Fruit fly (Drosophila melanogaster) whole organism, embryonic: ENCODE results near the gene Dscam3.

Experiments
- Adf1 ChIP-seq: fragments of 200-800 bp; sonication (Bioruptor generic); IDR thresholded peaks from 2 replicates; pipeline ENCODE4 v1.3.6; 2022; ENCODE audit warnings: missing biosample characterization, missing genetic modification characterization
- B-H1 ChIP-seq: fragments of 200-800 bp; sonication (Bioruptor generic); IDR thresholded peaks from 3 replicates; pipeline ENCODE4 v1.3.6; 2022; ENCODE audit warnings: missing biosample characterization, missing genetic modification characterization
- CG10147 ChIP-seq: fragments of 200-800 bp; sonication (Bioruptor generic); optimal IDR thresholded peaks from 2 replicates; lab custom pipeline; 2019; ENCODE audit warnings: missing biosample characterization, mild to moderate bottlenecking, missing genetic modification characterization, moderate library complexity
- CG10431 ChIP-seq: fragments of 200-800 bp; sonication (Bioruptor generic); optimal IDR thresholded peaks from 3 replicates; lab custom pipeline; 2018; ENCODE audit warnings: missing biosample characterization, mild to moderate bottlenecking, missing genetic modification characterization
- CG10543 ChIP-seq: fragments of 200-800 bp; sonication (Bioruptor generic); optimal IDR thresholded peaks from 3 replicates; lab custom pipeline; 2017; ENCODE audit warnings: missing biosample characterization, mild to moderate bottlenecking, missing genetic modification characterization, moderate library complexity
- CG10979 ChIP-seq: fragments of 200-800 bp; sonication (Bioruptor generic); optimal IDR thresholded peaks from 2 replicates; lab custom pipeline; 2018; ENCODE audit warnings: missing biosample characterization, mild to moderate bottlenecking, missing genetic modification characterization, moderate library complexity
- CG11504 ChIP-seq: fragments of 200-800 bp; sonication (Bioruptor generic); optimal IDR thresholded peaks from 3 replicates; lab custom pipeline; 2019; ENCODE audit warnings: missing biosample characterization, mild to moderate bottlenecking, missing genetic modification characterization, moderate library complexity
- CG11560 ChIP-seq: fragments of 200-800 bp; sonication (Bioruptor generic); IDR thresholded peaks from 3 replicates; pipeline ENCODE4 v1.3.6; 2022; ENCODE audit warnings: missing biosample characterization, missing genetic modification characterization
- CG14014 ChIP-seq: fragments of 200-800 bp; sonication (Bioruptor generic); IDR thresholded peaks from 2 replicates; pipeline ENCODE4 v1.3.6; 2022; ENCODE audit warnings: missing biosample characterization, missing genetic modification characterization
- CG14441 ChIP-seq: fragments of 200-800 bp; sonication (Bioruptor generic); IDR thresholded peaks from 2 replicates; pipeline ENCODE4 v1.3.6; 2022; ENCODE audit warnings: missing biosample characterization, missing genetic modification characterization
- CG16815 ChIP-seq: fragments of 200-800 bp; sonication (Bioruptor generic); optimal IDR thresholded peaks from 3 replicates; lab custom pipeline; 2017; ENCODE audit warnings: missing biosample characterization, mild to moderate bottlenecking, missing genetic modification characterization
- CG1832 ChIP-seq: fragments of 200-800 bp; sonication (Bioruptor generic); optimal IDR thresholded peaks from 2 replicates; lab custom pipeline; 2017; ENCODE audit warnings: missing biosample characterization, mild to moderate bottlenecking, missing genetic modification characterization, inconsistent platforms
- CG2889 ChIP-seq: fragments of 200-800 bp; sonication (Bioruptor generic); IDR thresholded peaks from 3 replicates; pipeline ENCODE4 v1.3.6; 2022; ENCODE audit warnings: missing biosample characterization, missing genetic modification characterization
- CG30020 ChIP-seq: fragments of 200-800 bp; optimal IDR thresholded peaks from 2 replicates; lab custom pipeline; 2019; ENCODE audit warnings: missing biosample characterization, mild to moderate bottlenecking, missing genetic modification characterization, moderate library complexity
- CG31224 ChIP-seq: fragments of 200-800 bp; sonication (Bioruptor generic); IDR thresholded peaks from 2 replicates; pipeline ENCODE4 v1.3.6; 2022; ENCODE audit warnings: missing biosample characterization, missing genetic modification characterization
- CG3726 ChIP-seq: fragments of 200-800 bp; sonication (Bioruptor generic); IDR thresholded peaks from 3 replicates; pipeline ENCODE4, ENCODE4 v1.3.6; 2022; ENCODE audit warnings: missing biosample characterization, missing genetic modification characterization
- CG3838 ChIP-seq: fragments of 200-800 bp; sonication (Bioruptor generic); optimal IDR thresholded peaks from 3 replicates; lab custom pipeline; 2016; ENCODE audit warnings: missing biosample characterization, missing genetic modification characterization
- CG4404 ChIP-seq: fragments of 200-800 bp; sonication (Bioruptor generic); IDR thresholded peaks from 2 replicates; pipeline ENCODE4 v1.3.6; 2022; ENCODE audit warnings: missing biosample characterization, missing genetic modification characterization
- CG4854 ChIP-seq: fragments of 200-800 bp; sonication (Bioruptor generic); optimal IDR thresholded peaks from 2 replicates; lab custom pipeline; 2016; ENCODE audit warnings: missing biosample characterization, missing genetic modification characterization, inconsistent platforms
- CG6272 ChIP-seq: fragments of 200-800 bp; sonication (Bioruptor generic); IDR thresholded peaks from 2 replicates; pipeline ENCODE4 v1.3.6; 2022; ENCODE audit warnings: missing biosample characterization, missing genetic modification characterization
- CG6765 ChIP-seq: fragments of 200-800 bp; sonication (Bioruptor generic); optimal IDR thresholded peaks from 3 replicates; lab custom pipeline; 2017; ENCODE audit warnings: missing biosample characterization, mild to moderate bottlenecking, missing genetic modification characterization
- CG7357 ChIP-seq: fragments of 200-800 bp; sonication (Bioruptor generic); IDR thresholded peaks from 3 replicates; pipeline ENCODE4 v1.3.6; 2022; ENCODE audit warnings: missing biosample characterization, missing genetic modification characterization
- CG9609 ChIP-seq: fragments of 200-800 bp; sonication (Bioruptor generic); optimal IDR thresholded peaks from 3 replicates; lab custom pipeline; 2016; ENCODE audit warnings: missing biosample characterization, missing genetic modification characterization
- CoRest ChIP-seq: fragments of 200-800 bp; sonication (Bioruptor generic); optimal IDR thresholded peaks from 3 replicates; lab custom pipeline; 2018; ENCODE audit warnings: missing biosample characterization, mild to moderate bottlenecking, missing genetic modification characterization, moderate library complexity
- Dfd ChIP-seq, 2 experiments: fragments of >200 bp; optimal IDR thresholded peaks; 2 replicates each; lab custom pipeline; 2017; ENCODE audit warnings: missing biosample characterization in 2 of 2, missing genetic modification characterization in 2 of 2
- Elba2 ChIP-seq: fragments of 200-800 bp; sonication (Bioruptor generic); optimal IDR thresholded peaks from 3 replicates; lab custom pipeline; 2016; ENCODE audit warnings: missing biosample characterization, missing genetic modification characterization
- Fer1 ChIP-seq: fragments of 200-800 bp; sonication (Bioruptor generic); optimal IDR thresholded peaks from 2 replicates; lab custom pipeline; 2017; ENCODE audit warnings: missing biosample characterization, mild to moderate bottlenecking, missing genetic modification characterization
- HmgZ ChIP-seq: fragments of 200-800 bp; sonication (Bioruptor generic); optimal IDR thresholded peaks from 2 replicates; lab custom pipeline; 2018; ENCODE audit warnings: missing biosample characterization, mild to moderate bottlenecking, missing genetic modification characterization
- Hr51 ChIP-seq, 2 experiments: fragments of 200-800 bp; sonication (Bioruptor generic); optimal IDR thresholded peaks; 2 replicates in 1 of 2; 3 replicates in 1 of 2; lab custom pipeline; 2016 to 2018; ENCODE audit warnings: missing biosample characterization in 2 of 2, missing genetic modification characterization in 2 of 2, mild to moderate bottlenecking in 1 of 2, moderate library complexity in 1 of 2
- Lpt ChIP-seq: fragments of >200 bp; optimal IDR thresholded peaks from 2 replicates; lab custom pipeline; 2018; ENCODE audit warnings: missing biosample characterization, missing genetic modification characterization
- Mrtf ChIP-seq: fragments of 200-800 bp; sonication (Bioruptor generic); IDR thresholded peaks from 3 replicates; pipeline ENCODE4 v1.3.6; 2022; ENCODE audit warnings: missing biosample characterization, missing genetic modification characterization
- NfI ChIP-seq: fragments of 200-800 bp; sonication (Bioruptor generic); optimal IDR thresholded peaks from 3 replicates; lab custom pipeline; 2018; ENCODE audit warnings: missing biosample characterization, mild to moderate bottlenecking, missing genetic modification characterization, moderate library complexity
- Rfx ChIP-seq: fragments of 200-800 bp; sonication (Bioruptor generic); IDR thresholded peaks from 2 replicates; pipeline ENCODE4 v1.3.6; 2022; ENCODE audit warnings: missing biosample characterization, missing genetic modification characterization
- Sry-β ChIP-seq: fragments of 200-800 bp; sonication (Bioruptor generic); optimal IDR thresholded peaks from 2 replicates; lab custom pipeline; 2018; ENCODE audit warnings: missing biosample characterization, mild to moderate bottlenecking, missing genetic modification characterization, moderate library complexity
- ash1 ChIP-seq: fragments of 200-800 bp; sonication (Bioruptor generic); optimal IDR thresholded peaks from 2 replicates; lab custom pipeline; 2018; ENCODE audit warnings: missing biosample characterization, mild to moderate bottlenecking, missing genetic modification characterization
- bab2 ChIP-seq: fragments of 200-800 bp; sonication (Bioruptor generic); optimal IDR thresholded peaks from 2 replicates; lab custom pipeline; 2016; ENCODE audit warnings: missing biosample characterization, missing genetic modification characterization
- bbx ChIP-seq: fragments of 200-800 bp; sonication (Bioruptor generic); IDR thresholded peaks from 2 replicates; pipeline ENCODE4 v1.3.6; 2022; ENCODE audit warnings: missing biosample characterization, missing genetic modification characterization; ENCODE audit not compliant: partially characterized antibody
- ci ChIP-seq: fragments of 200-800 bp; sonication (Bioruptor generic); IDR thresholded peaks from 3 replicates; pipeline ENCODE4 v1.3.6; 2022; ENCODE audit warnings: missing biosample characterization, missing genetic modification characterization
- dpn ChIP-seq, 2 experiments: fragments of 200-800 bp; sonication (Bioruptor generic); optimal IDR thresholded peaks; 3 replicates each; lab custom pipeline; 2016; ENCODE audit warnings: missing biosample characterization in 2 of 2, missing genetic modification characterization in 2 of 2
- emc ChIP-seq: fragments of 200-800 bp; sonication (Bioruptor generic); optimal IDR thresholded peaks from 2 replicates; lab custom pipeline; 2016; ENCODE audit warnings: missing biosample characterization, missing genetic modification characterization
- eyg ChIP-seq: fragments of 200-800 bp; sonication (Bioruptor generic); optimal IDR thresholded peaks from 3 replicates; lab custom pipeline; 2016; ENCODE audit warnings: missing biosample characterization, missing genetic modification characterization
- ftz-f1 ChIP-seq: fragments of 200-800 bp; sonication (Bioruptor generic); optimal IDR thresholded peaks from 2 replicates; lab custom pipeline; 2016; ENCODE audit warnings: missing biosample characterization, missing genetic modification characterization
- lab ChIP-seq: fragments of 200-800 bp; sonication (Bioruptor generic); optimal IDR thresholded peaks from 3 replicates; lab custom pipeline; 2017; ENCODE audit warnings: missing biosample characterization, missing genetic modification characterization, mild to moderate bottlenecking, moderate library complexity, missing genetic modification reagents
- lov ChIP-seq, 2 experiments: fragments of 200-800 bp in 1 of 2; fragments of >200 bp in 1 of 2; sonication (Bioruptor generic) in 1 of 2; IDR thresholded peaks in 1 of 2; optimal IDR thresholded peaks in 1 of 2; 2 replicates in 1 of 2; 3 replicates in 1 of 2; pipeline versions ENCODE4 v1.3.6 to Lab custom; 2017 to 2022; ENCODE audit warnings: missing biosample characterization in 1 of 2, missing genetic modification characterization in 1 of 2
- mirr ChIP-seq: fragments of 200-800 bp; sonication (Bioruptor generic); optimal IDR thresholded peaks from 3 replicates; lab custom pipeline; 2018; ENCODE audit warnings: missing biosample characterization, mild to moderate bottlenecking, missing genetic modification characterization
- stwl ChIP-seq: fragments of 200-800 bp; sonication (Bioruptor generic); optimal IDR thresholded peaks from 3 replicates; lab custom pipeline; 2018; ENCODE audit warnings: missing biosample characterization, mild to moderate bottlenecking, missing genetic modification characterization, moderate library complexity
- tgo ChIP-seq: fragments of 200-800 bp; sonication (Bioruptor generic); IDR thresholded peaks from 3 replicates; pipeline ENCODE4 v1.3.6; 2022; ENCODE audit warnings: missing biosample characterization, missing genetic modification characterization
- tup ChIP-seq: fragments of 200-800 bp; sonication (Bioruptor generic); optimal IDR thresholded peaks from 2 replicates; lab custom pipeline; 2016; ENCODE audit warnings: missing biosample characterization, mild to moderate bottlenecking, missing genetic modification characterization, moderate library complexity
- zfh2 ChIP-seq: fragments of 200-800 bp; sonication (Bioruptor generic); optimal IDR thresholded peaks from 2 replicates; lab custom pipeline; 2016; ENCODE audit warnings: missing biosample characterization, missing genetic modification characterization

Gene Dscam3

DNA sequence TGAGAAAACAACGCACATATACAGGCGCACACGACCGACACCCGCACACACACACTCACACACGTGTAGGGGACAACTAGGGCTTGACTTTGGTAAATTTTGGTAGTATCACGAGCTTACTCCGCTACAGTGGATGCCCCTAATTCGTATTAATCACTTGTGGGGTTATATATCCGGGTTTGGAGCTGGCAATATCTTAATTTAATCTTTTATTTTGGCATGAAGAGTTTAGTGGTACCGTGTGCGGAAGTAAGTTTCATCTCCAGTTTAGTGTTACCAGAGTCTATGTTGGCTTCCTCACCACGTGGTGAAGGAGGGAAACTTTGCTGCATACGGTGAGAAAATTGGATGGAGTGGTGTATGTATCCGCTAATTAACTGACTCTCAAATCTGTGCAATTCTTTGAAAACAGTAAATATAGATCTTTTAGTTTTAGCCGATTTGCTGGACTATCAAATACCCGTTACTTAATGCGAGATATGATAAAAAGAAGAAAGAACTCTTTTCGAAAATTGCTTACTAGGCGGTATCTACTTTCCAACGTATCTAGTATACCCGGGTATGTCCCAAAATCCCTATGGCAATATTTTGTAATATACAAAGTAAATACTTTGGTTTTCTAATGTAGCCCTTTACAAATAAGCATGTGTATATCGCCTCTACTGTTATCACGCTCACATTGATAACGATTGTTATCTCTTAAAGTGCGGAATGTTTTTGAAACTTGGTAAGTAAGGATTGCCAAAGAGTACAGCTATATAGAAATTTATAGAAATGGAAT, 29.0 kb upstream of the Dscam3 start, which contains the start of the genes CG5823 and P5cr-2 (continued):
- TF ChIP-seq Lpt (GFP tag; lab: Kevin White, UChicago): no peak
- no peak for TF ChIP-seq CG30020 (tag; lab: Kevin White, UChicago)
- peak in 1 of 2 experiments; percentile 57 for TF ChIP-seq Hr51 (GFP tag; optimal IDR thresholded peaks at IDR 0.05; lab: Kevin White, UChicago)
- TF ChIP-seq Sry-β: no peak
- peak; percentile 89 for TF ChIP-seq bab2
- no peak for TF ChIP-seq ftz-f1 (GFP tag; lab: Kevin White, UChicago)
- no peak for TF ChIP-seq CG4404 (GFP tag; lab: Robert Waterston, UW)
- peak; percentile 58 for TF ChIP-seq Rfx (GFP tag; lab: Robert Waterston, UW)
- peak; percentile 47 for TF ChIP-seq CG11504 (tag; lab: Kevin White, UChicago)
- TF ChIP-seq NfI (GFP tag; lab: Kevin White, UChicago): peak; percentile 35
- TF ChIP-seq lov (optimal IDR thresholded peaks at IDR 0.05; lab: Kevin White, UChicago): no peak
- no peak for TF ChIP-seq lov (GFP tag; IDR thresholded peaks at IDR 0.05; lab: Robert Waterston, UW)
- no peak for TF ChIP-seq CG2889 (GFP tag; lab: Robert Waterston, UW)
- TF ChIP-seq CG16815 (GFP tag; lab: Kevin White, UChicago): no peak
- TF ChIP-seq Fer1 (GFP tag; lab: Kevin White, UChicago): peak; percentile 13
- TF ChIP-seq mirr (GFP tag; lab: Kevin White, UChicago): peak; percentile 88
- peak; percentile 66 for TF ChIP-seq CG14441 (GFP tag; lab: Robert Waterston, UW)
- no peak for TF ChIP-seq CG31224 (GFP tag; lab: Robert Waterston, UW)
- peak; percentile 15 for TF ChIP-seq CG10543 (GFP tag; lab: Kevin White, UChicago)
- TF ChIP-seq HmgZ (tag; lab: Kevin White, UChicago): peak; percentile 16
- TF ChIP-seq eyg (GFP tag; lab: Kevin White, UChicago): no peak
- peak; percentile 24 for TF ChIP-seq CoRest (tag; lab: Kevin White, UChicago)
- TF ChIP-seq CG4854 (GFP tag; lab: Kevin White, UChicago): peak; percentile 45
- no peak for TF ChIP-seq Mrtf (GFP tag; lab: Robert Waterston, UW)
- TF ChIP-seq CG10431 (GFP tag; lab: Kevin White, UChicago): peak; percentile 71
- no peak for TF ChIP-seq CG7357 (GFP tag; lab: Robert Waterston, UW)
- TF ChIP-seq Adf1 (GFP tag; lab: Robert Waterston, UW): 0 out of 2 replicates have a peak, but pooled peaks have one; percentile 11
- peak; percentile 9 for TF ChIP-seq CG6765 (GFP tag; lab: Kevin White, UChicago)
- TF ChIP-seq CG6272 (GFP tag; lab: Robert Waterston, UW): 0 out of 2 replicates have a peak, but pooled peaks have one; percentile 7
- TF ChIP-seq Dfd (GFP tag; optimal IDR thresholded peaks at IDR 0.05; lab: Kevin White, UChicago): no peak
- TF ChIP-seq CG11560: peak; percentile 48; the same call in 2 of the 3 replicates
- peak; percentile 69 for TF ChIP-seq CG3838 (GFP tag; lab: Kevin White, UChicago)
- TF ChIP-seq ash1 (GFP tag; lab: Kevin White, UChicago): peak; percentile 45
- TF ChIP-seq B-H1 (GFP tag; lab: Robert Waterston, UW): no peak
- no peak for TF ChIP-seq CG3726
- TF ChIP-seq zfh2 (GFP tag; lab: Kevin White, UChicago): no peak
- peak; percentile 52 for TF ChIP-seq CG9609 (GFP tag; lab: Kevin White, UChicago)
- TF ChIP-seq ci (GFP tag; lab: Robert Waterston, UW): peak; percentile 85; the same call in 2 of the 3 replicates
- TF ChIP-seq Elba2 (GFP tag; lab: Kevin White, UChicago): peak; percentile 56
- peak; percentile 51 for TF ChIP-seq stwl
- peak; percentile 52 for TF ChIP-seq tup (GFP tag; lab: Kevin White, UChicago)
- peak; percentile 43 for TF ChIP-seq bbx (GFP tag; lab: Robert Waterston, UW)
- TF ChIP-seq lab (GFP tag; lab: Kevin White, UChicago): peak; percentile 50
- TF ChIP-seq CG1832 (GFP tag; lab: Kevin White, UChicago): no peak
- no peak for TF ChIP-seq emc (GFP tag; lab: Kevin White, UChicago)
- TF ChIP-seq CG10979 (tag; lab: Kevin White, UChicago): no peak
- TF ChIP-seq dpn (GFP tag; optimal IDR thresholded peaks at IDR 0.05; lab: Kevin White, UChicago): peak; percentile 18 to 42
- peak; percentile 36; the same call in 2 of the 3 replicates for TF ChIP-seq tgo (GFP tag; lab: Robert Waterston, UW)
- peak; percentile 71 for TF ChIP-seq CG14014 (GFP tag; lab: Robert Waterston, UW)
- TF ChIP-seq CG10147 (GFP tag; lab: Kevin White, UChicago): peak; percentile 4
